Fruit fly (Drosophila melanogaster) whole organism: ENCODE measurements around the gene oc.

ENCODE experiments used
- CG8478 ChIP-seq: fragments of >200 bp; optimal IDR thresholded peaks from 2 replicates; lab custom pipeline; 2018; ENCODE audit warnings: inconsistent platforms
- Dll ChIP-seq: fragments of >200 bp; optimal IDR thresholded peaks from 2 replicates; lab custom pipeline; 2017
- pan ChIP-seq: fragments of >200 bp; optimal IDR thresholded peaks from 2 replicates; lab custom pipeline; 2017

DNA sequence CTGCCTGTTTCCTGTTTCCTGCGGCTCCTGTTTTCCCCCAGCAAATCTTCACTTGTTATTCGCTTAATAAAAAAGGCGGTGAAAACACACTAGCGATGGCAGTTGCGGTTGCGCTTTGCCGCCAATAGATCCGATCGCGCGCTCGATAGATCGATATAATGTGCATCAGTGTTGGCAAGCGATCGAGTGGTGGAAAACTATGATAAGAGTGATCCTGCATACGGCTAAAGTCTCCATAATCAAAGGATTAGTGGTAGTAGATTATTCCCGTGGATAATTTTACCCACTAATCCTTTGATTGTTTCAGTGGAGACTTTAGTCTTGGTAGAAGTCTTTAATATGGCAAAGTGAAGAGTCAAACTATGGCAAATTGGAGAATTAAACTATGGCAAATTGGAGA, 44.3 kb downstream of the oc start, which contains the start of gene Caf1-180:
- no peak for TF ChIP-seq CG8478 (lab: Kevin White, UChicago)
- no peak for TF ChIP-seq pan
- TF ChIP-seq Dll (lab: Kevin White, UChicago): no peak
